Worm (Caenorhabditis elegans) whole organism, L4/young adult: Measurements from ENCODE around the gene ZK856.5.

ENCODE experiments used
- W03F9.2 ChIP-seq: fragments of 150-350 bp; optimal IDR thresholded peaks from 2 replicates; lab custom pipeline; 2014; ENCODE audit warnings: missing biosample characterization, missing genetic modification characterization
- dao-5 ChIP-seq: sonication (generic microtip); optimal IDR thresholded peaks from 2 replicates; lab custom pipeline; 2016; ENCODE audit warnings: missing genotype, missing genetic modification characterization, moderate library complexity, missing compliant biosample characterization

- TF ChIP-seq W03F9.2 (tag; lab: Kevin White, UChicago) (no peak), dao-5 (no peak)
Measured at ce11 chrV:10173653-10174052, 16.3 kb downstream of the ZK856.5 start, which contains the start of gene egl-3.
